Worm (Caenorhabditis elegans) whole organism, late embryonic: ENCODE results near the gene cca-1.

ENCODE experiments used
- C38D4.7 ChIP-seq: fragments of 200-800 bp; sonication (Bioruptor generic); optimal IDR thresholded peaks from 2 replicates; lab custom pipeline; 2018; ENCODE audit warnings: mild to moderate bottlenecking, missing genetic modification characterization, moderate library complexity, missing compliant biosample characterization
- F13H6.1 ChIP-seq: sonication (generic microtip); optimal IDR thresholded peaks from 2 replicates; lab custom pipeline; 2016; ENCODE audit warnings: missing genetic modification characterization, missing compliant biosample characterization
- K09A11.1 ChIP-seq: sonication (generic microtip); optimal IDR thresholded peaks from 2 replicates; lab custom pipeline; 2017; ENCODE audit warnings: antibody characterized with exemption, mild to moderate bottlenecking, missing genetic modification characterization, missing compliant biosample characterization; ENCODE audit not compliant: insufficient read depth
- T23F11.4 ChIP-seq: fragments of 200-800 bp; sonication (Bioruptor generic); optimal IDR thresholded peaks from 2 replicates; lab custom pipeline; 2018; ENCODE audit warnings: mild to moderate bottlenecking, missing genetic modification characterization, missing compliant biosample characterization
- Y22D7AL.16 ChIP-seq: sonication (generic microtip); optimal IDR thresholded peaks from 2 replicates; lab custom pipeline; 2016; ENCODE audit warnings: missing genetic modification characterization, missing compliant biosample characterization
- ahr-1 ChIP-seq: sonication (generic microtip); optimal IDR thresholded peaks from 2 replicates; lab custom pipeline; 2016; ENCODE audit warnings: missing genetic modification characterization, missing compliant biosample characterization
- ama-1 ChIP-seq: fragments of 150-350 bp; optimal IDR thresholded peaks from 2 replicates; lab custom pipeline; 2014
- ceh-14 ChIP-seq: sonication (generic microtip); optimal IDR thresholded peaks from 2 replicates; lab custom pipeline; 2016; ENCODE audit warnings: missing genotype, missing genetic modification characterization, missing compliant biosample characterization
- ceh-19 ChIP-seq: fragments of 200-800 bp; sonication (Bioruptor generic); optimal IDR thresholded peaks from 2 replicates; lab custom pipeline; 2018; ENCODE audit warnings: mild to moderate bottlenecking, missing genetic modification characterization, missing compliant biosample characterization
- ceh-22 ChIP-seq: sonication (generic microtip); optimal IDR thresholded peaks from 2 replicates; lab custom pipeline; 2017; ENCODE audit warnings: missing biosample characterization, missing genetic modification characterization
- ceh-30 ChIP-seq: fragments of 150-350 bp; optimal IDR thresholded peaks from 2 replicates; lab custom pipeline; 2014; ENCODE audit warnings: missing biosample characterization, missing genetic modification characterization
- ceh-45 ChIP-seq: fragments of 200-800 bp; sonication (Bioruptor generic); IDR thresholded peaks from 2 replicates; pipeline ENCODE4 v1.3.6; 2022; ENCODE audit warnings: missing genetic modification reagents, missing genetic modification characterization, missing compliant biosample characterization
- ceh-6 ChIP-seq: fragments of 200-800 bp; sonication (Bioruptor generic); optimal IDR thresholded peaks from 2 replicates; lab custom pipeline; 2018; ENCODE audit warnings: mild to moderate bottlenecking, missing genetic modification characterization, missing compliant biosample characterization
- che-1 ChIP-seq: sonication (generic microtip); optimal IDR thresholded peaks from 2 replicates; lab custom pipeline; 2016; ENCODE audit warnings: mild to moderate bottlenecking, missing genetic modification characterization, missing compliant biosample characterization
- dve-1 ChIP-seq: sonication (generic microtip); optimal IDR thresholded peaks from 2 replicates; lab custom pipeline; 2017; ENCODE audit warnings: antibody characterized with exemption, mild to moderate bottlenecking, missing genetic modification characterization, missing compliant biosample characterization
- elt-2 ChIP-seq: sonication (generic microtip); optimal IDR thresholded peaks from 2 replicates; lab custom pipeline; 2016; ENCODE audit warnings: missing genetic modification reagents, missing genetic modification characterization, missing compliant biosample characterization
- ets-4 ChIP-seq: sonication (generic microtip); optimal IDR thresholded peaks from 2 replicates; lab custom pipeline; 2016; ENCODE audit warnings: missing genetic modification characterization, missing compliant biosample characterization
- eyg-1 ChIP-seq: sonication (generic microtip); optimal IDR thresholded peaks from 2 replicates; lab custom pipeline; 2016; ENCODE audit warnings: missing genotype, missing genetic modification characterization, missing compliant biosample characterization
- fkh-10 ChIP-seq: fragments of 150-350 bp; optimal IDR thresholded peaks from 2 replicates; lab custom pipeline; 2014; ENCODE audit warnings: missing biosample characterization, missing genetic modification reagents, missing genetic modification characterization
- fkh-6 ChIP-seq: sonication (generic microtip); optimal IDR thresholded peaks from 2 replicates; lab custom pipeline; 2016; ENCODE audit warnings: missing genetic modification characterization, missing compliant biosample characterization
- gmeb-2 ChIP-seq: sonication (generic microtip); optimal IDR thresholded peaks from 2 replicates; lab custom pipeline; 2016; ENCODE audit warnings: missing genetic modification characterization, inconsistent platforms, missing compliant biosample characterization
- hlh-6 ChIP-seq: sonication (generic microtip); optimal IDR thresholded peaks from 2 replicates; lab custom pipeline; 2016; ENCODE audit warnings: missing genotype, missing genetic modification characterization, missing compliant biosample characterization
- hlh-8 ChIP-seq: sonication (generic microtip); optimal IDR thresholded peaks from 2 replicates; lab custom pipeline; 2016; ENCODE audit warnings: missing genotype, missing genetic modification characterization, missing compliant biosample characterization
- mec-3 ChIP-seq: sonication (generic microtip); optimal IDR thresholded peaks from 2 replicates; lab custom pipeline; 2016; ENCODE audit warnings: borderline replicate concordance, missing genetic modification characterization, missing compliant biosample characterization
- nfya-1 ChIP-seq: sonication (generic microtip); optimal IDR thresholded peaks from 2 replicates; lab custom pipeline; 2017; ENCODE audit warnings: missing genetic modification characterization, mild to moderate bottlenecking, missing compliant biosample characterization, antibody characterized with exemption, moderate library complexity
- nhr-232 ChIP-seq: sonication (generic microtip); optimal IDR thresholded peaks from 2 replicates; lab custom pipeline; 2016; ENCODE audit warnings: missing genetic modification characterization, missing compliant biosample characterization
- pag-3 ChIP-seq: sonication (generic microtip); optimal IDR thresholded peaks from 2 replicates; lab custom pipeline; 2016; ENCODE audit warnings: missing compliant biosample characterization, missing genetic modification characterization, borderline replicate concordance
- pqm-1 ChIP-seq: sonication (generic microtip); optimal IDR thresholded peaks from 2 replicates; lab custom pipeline; 2016; ENCODE audit warnings: missing genetic modification characterization, missing compliant biosample characterization
- pros-1 ChIP-seq: fragments of 150-350 bp; optimal IDR thresholded peaks from 2 replicates; lab custom pipeline; 2014; ENCODE audit warnings: missing biosample characterization, missing genetic modification reagents, missing genetic modification characterization
- sox-4 ChIP-seq: sonication (generic microtip); optimal IDR thresholded peaks from 2 replicates; lab custom pipeline; 2017; ENCODE audit warnings: mild to moderate bottlenecking, missing genetic modification characterization, inconsistent platforms, missing compliant biosample characterization
- syd-9 ChIP-seq: sonication (generic microtip); optimal IDR thresholded peaks from 2 replicates; lab custom pipeline; 2016; ENCODE audit warnings: mild to moderate bottlenecking, missing genetic modification characterization, moderate library complexity, missing compliant biosample characterization
- ttx-3 ChIP-seq: sonication (generic microtip); optimal IDR thresholded peaks from 2 replicates; lab custom pipeline; 2016; ENCODE audit warnings: missing genetic modification reagents, missing genetic modification characterization, missing compliant biosample characterization
- unc-3 ChIP-seq, 2 experiments: fragments of 200-800 bp in 1 of 2; sonication (Bioruptor generic) in 1 of 2; sonication (generic microtip) in 1 of 2; conservative IDR thresholded peaks in 1 of 2; optimal IDR thresholded peaks in 1 of 2; 2 replicates each; pipeline versions ENCODE4 v1.3.6 to Lab custom; 2016 to 2022; ENCODE audit warnings: missing compliant biosample characterization in 2 of 2, missing genetic modification characterization in 2 of 2, missing genetic modification reagents in 1 of 2
- unc-55 ChIP-seq: sonication (generic microtip); optimal IDR thresholded peaks from 2 replicates; lab custom pipeline; 2017; ENCODE audit warnings: missing biosample characterization, missing genetic modification reagents, missing genetic modification characterization
- unc-86 ChIP-seq: sonication (generic microtip); optimal IDR thresholded peaks from 2 replicates; lab custom pipeline; 2016; ENCODE audit warnings: missing genetic modification characterization, missing compliant biosample characterization
- zip-5 ChIP-seq: sonication (generic microtip); optimal IDR thresholded peaks from 2 replicates; lab custom pipeline; 2016; ENCODE audit warnings: missing genetic modification characterization, missing compliant biosample characterization

cca-1 gene

DNA sequence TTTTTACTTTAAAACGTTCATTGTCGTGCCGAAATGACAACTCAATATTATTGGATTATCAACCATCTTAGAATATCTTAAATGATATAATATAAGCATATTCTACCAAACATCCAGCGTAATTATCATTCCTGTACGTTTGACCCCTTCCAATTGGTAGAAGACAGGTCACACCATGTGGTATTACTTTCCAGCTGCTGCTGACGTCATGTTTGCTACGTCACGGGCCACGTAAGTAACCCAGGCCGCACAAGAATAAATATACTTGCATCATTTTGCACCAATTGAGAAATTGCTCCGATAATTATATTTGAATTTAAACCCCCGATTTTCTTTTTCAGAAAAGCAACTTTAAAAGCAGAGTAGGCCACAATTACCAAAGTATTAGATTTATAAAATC is 39.9 kb upstream of the cca-1 start:
- TF ChIP-seq pag-3 (tag; lab: Kevin White, UChicago) (no peak), elt-2 (no peak), unc-86 (no peak), K09A11.1 (no peak), T23F11.4 (GFP tag; lab: Kevin White, UChicago) (no peak), ets-4 (tag; lab: Kevin White, UChicago) (no peak), ceh-22 (tag; lab: Kevin White, UChicago) (no peak), gmeb-2 (no peak), ceh-14 (tag; lab: Kevin White, UChicago) (no peak), ceh-30 (tag; lab: Kevin White, UChicago) (no peak), ceh-45 (GFP tag; lab: Robert Waterston, UW) (no peak), ceh-19 (GFP tag; lab: Kevin White, UChicago) (no peak), Y22D7AL.16 (tag; lab: Kevin White, UChicago) (no peak), ceh-6 (GFP tag; lab: Kevin White, UChicago) (no peak)

DNA sequence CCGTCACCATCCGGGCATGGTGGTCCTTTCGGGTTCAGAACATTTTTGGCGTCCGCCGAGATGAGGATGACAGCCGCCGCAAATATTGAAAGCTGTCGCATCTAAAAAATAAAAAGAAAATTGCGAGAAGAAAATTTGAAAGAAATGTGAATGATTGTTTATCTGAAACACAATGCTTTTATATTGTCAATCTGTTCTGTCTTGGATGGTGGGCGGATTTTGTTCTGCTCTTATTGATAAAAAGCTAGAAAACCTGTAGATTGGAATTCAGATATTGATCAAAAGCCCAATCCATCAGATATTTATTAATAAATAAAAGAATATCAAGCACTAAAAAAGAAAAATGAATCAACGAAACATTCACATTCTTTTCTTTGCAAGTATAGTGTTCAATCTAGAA is 38.1 kb upstream of the cca-1 start, which contains the start of gene C39D10.7:
Gene C39D10.7, minus strand, starts transcription at position 101 of the 400 bp plus-strand sequence.
- no peak for TF ChIP-seq ahr-1 (tag; lab: Kevin White, UChicago)
- TF ChIP-seq sox-4 = no peak
- TF ChIP-seq unc-3 (GFP tag; conservative IDR thresholded peaks at IDR 0.05; lab: Robert Waterston, UW) = no peak
- TF ChIP-seq unc-3 (tag; optimal IDR thresholded peaks at IDR 0.05; lab: Kevin White, UChicago) = no peak

DNA sequence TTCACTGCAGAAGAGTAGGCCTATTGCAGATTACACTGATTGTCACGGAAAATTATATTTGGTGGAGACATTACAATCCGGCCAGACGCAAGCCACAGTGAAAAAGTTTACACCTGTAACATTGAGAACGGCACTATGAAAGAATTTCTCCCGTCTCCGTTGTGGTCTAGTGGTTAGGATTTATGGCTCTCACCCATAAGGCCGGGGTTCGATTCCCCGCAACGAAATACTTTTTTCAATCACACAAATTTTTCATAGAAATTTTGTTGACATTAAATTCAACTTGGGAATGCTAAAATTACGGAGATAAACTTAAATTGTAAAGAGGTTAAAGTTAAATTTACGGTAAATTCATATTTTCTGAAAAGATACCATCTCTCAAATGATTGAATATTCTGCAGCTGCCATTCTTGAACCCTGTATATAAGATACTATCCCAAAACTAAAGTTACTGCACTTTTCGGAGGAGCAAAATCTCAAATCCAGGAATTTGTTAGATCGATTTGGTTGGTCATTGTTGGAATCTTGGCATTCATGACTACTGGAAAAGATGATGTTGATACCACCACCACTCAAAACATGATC is 30.8 kb upstream of the cca-1 start, which contains the start of gene C39D10.1:
Gene C39D10.1, plus strand, starts transcription at position 535 of the 585 bp plus-strand sequence.
- TF ChIP-seq fkh-10 (GFP tag; lab: Kevin White, UChicago) = no peak
- no peak for TF ChIP-seq F13H6.1 (tag; lab: Kevin White, UChicago)
- TF ChIP-seq ceh-6 (GFP tag; lab: Kevin White, UChicago) = no peak
- no peak for TF ChIP-seq unc-55 (GFP tag; lab: Kevin White, UChicago)
- TF ChIP-seq fkh-6 (tag; lab: Kevin White, UChicago) = no peak
- TF ChIP-seq eyg-1 = no peak
- no peak for TF ChIP-seq hlh-8 (tag; lab: Kevin White, UChicago)
- TF ChIP-seq mec-3 = no peak
- no peak for TF ChIP-seq ttx-3 (tag; lab: Kevin White, UChicago)
- TF ChIP-seq nhr-232 (tag; lab: Kevin White, UChicago) = no peak
- TF ChIP-seq Y22D7AL.16 (tag; lab: Kevin White, UChicago) = no peak
- TF ChIP-seq dve-1 = no peak
- no peak for TF ChIP-seq pqm-1 (tag; lab: Kevin White, UChicago)
- TF ChIP-seq elt-2 = no peak
- no peak for TF ChIP-seq pros-1 (tag; lab: Kevin White, UChicago)
- TF ChIP-seq syd-9 (tag; lab: Kevin White, UChicago) = no peak
- no peak for TF ChIP-seq C38D4.7 (GFP tag; lab: Kevin White, UChicago)
- no peak for TF ChIP-seq che-1 (tag; lab: Kevin White, UChicago)
- no peak for TF ChIP-seq zip-5 (tag; lab: Kevin White, UChicago)
- no peak for TF ChIP-seq hlh-6 (tag; lab: Kevin White, UChicago)

DNA sequence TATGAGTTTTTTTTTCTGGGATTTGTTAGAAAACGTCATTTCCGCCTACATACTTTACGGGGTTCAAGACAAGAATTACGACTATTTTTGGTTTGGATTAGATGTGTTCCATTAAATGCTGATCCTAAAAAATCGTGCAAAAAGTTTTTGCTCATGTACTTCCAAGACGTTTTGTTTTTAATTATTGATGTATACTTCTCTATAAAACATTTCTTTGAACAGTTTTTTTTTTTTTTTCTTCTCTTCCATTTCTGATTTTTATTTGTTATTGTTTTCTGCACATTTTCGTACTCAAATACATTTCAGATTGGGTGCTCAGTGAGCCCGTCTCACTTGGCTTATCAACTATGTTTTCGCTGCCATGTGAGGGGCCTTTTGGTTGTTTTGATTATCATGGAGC is 27.2 kb upstream of the cca-1 start, which contains the start of gene C39D10.11:
Gene C39D10.11, plus strand, starts transcription at position 301 of the 400 bp plus-strand sequence.
- no peak for TF ChIP-seq Y22D7AL.16 (tag; lab: Kevin White, UChicago)
- no peak for TF ChIP-seq ceh-19 (GFP tag; lab: Kevin White, UChicago)
- TF ChIP-seq ama-1 (lab: Kevin White, UChicago) = no peak
- no peak for TF ChIP-seq nfya-1 (tag; lab: Kevin White, UChicago)
